Fruit fly (Drosophila melanogaster) whole organism, prepupa: ENCODE results near the gene CG2247.

Experiments used
- CG10631 ChIP-seq: fragments of 200-800 bp; sonication (Bioruptor generic); optimal IDR thresholded peaks from 2 replicates; lab custom pipeline; 2016; ENCODE audit warnings: missing biosample characterization, missing genetic modification characterization
- CG10669 ChIP-seq: fragments of 200-800 bp; sonication (Bioruptor generic); optimal IDR thresholded peaks from 3 replicates; lab custom pipeline; 2018; ENCODE audit warnings: missing biosample characterization, mild to moderate bottlenecking, missing genetic modification characterization, moderate library complexity
- CG11762 ChIP-seq: fragments of 200-800 bp; sonication (Bioruptor generic); optimal IDR thresholded peaks from 3 replicates; lab custom pipeline; 2016; ENCODE audit warnings: missing biosample characterization, missing genetic modification characterization; ENCODE audit not compliant: insufficient read depth
- CG11902 ChIP-seq: fragments of 200-800 bp; sonication (Bioruptor generic); optimal IDR thresholded peaks from 3 replicates; lab custom pipeline; 2016; ENCODE audit warnings: missing biosample characterization, missing genetic modification characterization
- CG31627 ChIP-seq: fragments of 200-800 bp; sonication (Bioruptor generic); optimal IDR thresholded peaks from 3 replicates; lab custom pipeline; 2016; ENCODE audit warnings: missing biosample characterization, missing genetic modification characterization
- CG34406 ChIP-seq: fragments of 200-800 bp; sonication (Bioruptor generic); optimal IDR thresholded peaks from 3 replicates; lab custom pipeline; 2016; ENCODE audit warnings: missing biosample characterization, missing genetic modification characterization
- CG3919 ChIP-seq: fragments of 200-800 bp; sonication (Bioruptor generic); optimal IDR thresholded peaks from 3 replicates; lab custom pipeline; 2016; ENCODE audit warnings: missing biosample characterization, missing genetic modification characterization
- CG6276 ChIP-seq: fragments of 200-800 bp; sonication (Bioruptor generic); optimal IDR thresholded peaks from 2 replicates; lab custom pipeline; 2017; ENCODE audit warnings: missing biosample characterization, mild to moderate bottlenecking, missing genetic modification characterization
- Hr38 ChIP-seq: sonication (Bioruptor generic); optimal IDR thresholded peaks from 2 replicates; lab custom pipeline; 2016; ENCODE audit warnings: missing biosample characterization, missing genetic modification characterization
- Hr4 ChIP-seq: fragments of 200-800 bp; sonication (Bioruptor generic); optimal IDR thresholded peaks from 3 replicates; lab custom pipeline; 2016; ENCODE audit warnings: missing biosample characterization, missing genetic modification characterization
- Met ChIP-seq: fragments of 200-800 bp; sonication (Bioruptor generic); optimal IDR thresholded peaks from 3 replicates; lab custom pipeline; 2016; ENCODE audit warnings: missing biosample characterization, missing genetic modification characterization
- dac ChIP-seq: fragments of 200-800 bp; sonication (Bioruptor generic); optimal IDR thresholded peaks from 2 replicates; lab custom pipeline; 2017; ENCODE audit warnings: missing biosample characterization, mild to moderate bottlenecking, missing genetic modification characterization
- esn ChIP-seq: fragments of 200-800 bp; sonication (Bioruptor generic); optimal IDR thresholded peaks from 2 replicates; lab custom pipeline; 2016; ENCODE audit warnings: missing biosample characterization, mild to moderate bottlenecking, missing genetic modification characterization, moderate library complexity
- fkh ChIP-seq: fragments of 200-800 bp; sonication (Bioruptor generic); optimal IDR thresholded peaks from 3 replicates; lab custom pipeline; 2017; ENCODE audit warnings: missing biosample characterization, mild to moderate bottlenecking, missing genetic modification characterization, moderate library complexity
- salr ChIP-seq, 2 experiments: fragments of 200-800 bp; sonication (Bioruptor generic); optimal IDR thresholded peaks; 3 replicates each; lab custom pipeline; 2016 to 2018; ENCODE audit warnings: missing biosample characterization in 2 of 2, missing genetic modification characterization in 2 of 2, mild to moderate bottlenecking in 1 of 2
- svp ChIP-seq: fragments of 200-800 bp; sonication (Bioruptor generic); peaks from one replicate; lab custom pipeline; 2016; ENCODE audit warnings: missing biosample characterization, missing genetic modification characterization

Gene CG2247

DNA sequence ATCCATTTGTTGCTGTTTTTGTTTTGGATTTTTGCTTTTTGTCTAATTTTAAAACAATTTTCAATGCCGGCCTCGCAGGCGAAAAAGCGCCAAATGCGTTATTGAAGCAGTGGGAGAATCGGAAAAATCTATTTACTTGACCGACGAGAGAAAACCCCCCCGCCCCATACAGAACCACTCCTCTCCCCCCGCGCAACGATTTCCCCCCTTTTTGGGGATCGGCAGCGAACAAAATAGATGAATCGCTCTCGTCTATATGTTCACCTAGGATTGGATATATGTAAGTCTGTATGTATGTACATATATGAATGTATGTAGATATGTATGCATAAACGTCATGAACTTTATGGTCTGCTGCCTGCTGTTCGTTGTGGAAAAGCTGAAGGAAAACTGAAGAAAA, 54.7 kb downstream of the CG2247 start:
- no peak for TF ChIP-seq CG11762
- no peak for TF ChIP-seq CG10669 (GFP tag; lab: Kevin White, UChicago)
- TF ChIP-seq esn (GFP tag; lab: Kevin White, UChicago): no peak
- TF ChIP-seq dac (GFP tag; lab: Kevin White, UChicago): no peak
- TF ChIP-seq CG6276 (GFP tag; lab: Kevin White, UChicago): no peak
- TF ChIP-seq CG34406 (GFP tag; lab: Kevin White, UChicago): no peak
- no peak for TF ChIP-seq Hr4 (GFP tag; lab: Kevin White, UChicago)
- TF ChIP-seq Hr38 (GFP tag; lab: Kevin White, UChicago): no peak
- TF ChIP-seq fkh: no peak
- no peak for TF ChIP-seq svp (GFP tag; lab: Kevin White, UChicago)
- no peak for TF ChIP-seq Met (GFP tag; lab: Kevin White, UChicago)
- no peak for TF ChIP-seq salr (GFP tag; optimal IDR thresholded peaks at IDR 0.05; lab: Kevin White, UChicago)
- TF ChIP-seq CG10631: no peak
- TF ChIP-seq CG11902: no peak
- TF ChIP-seq CG31627: no peak
- no peak for TF ChIP-seq CG3919 (GFP tag; lab: Kevin White, UChicago)
